Worm (Caenorhabditis elegans) whole organism, young adult: Measurements from ENCODE around the gene trd-1.

ENCODE experiments used
- B0035.1 ChIP-seq: sonication (generic microtip); optimal IDR thresholded peaks from 2 replicates; lab custom pipeline; 2016; ENCODE audit warnings: missing genetic modification characterization, mild to moderate bottlenecking, missing compliant biosample characterization, missing genotype, missing genetic modification reagents
- B0336.3 ChIP-seq: fragments of 200-800 bp; sonication (Bioruptor generic); IDR thresholded peaks from 2 replicates; pipeline ENCODE4 v1.3.6; 2022; ENCODE audit warnings: missing genetic modification characterization, missing compliant biosample characterization
- C06A6.2 ChIP-seq: fragments of 200-800 bp; sonication (Bioruptor generic); conservative IDR thresholded peaks from 2 replicates; pipeline ENCODE4 v1.3.6; 2022; ENCODE audit warnings: missing genetic modification characterization, missing compliant biosample characterization
- F33H1.4 ChIP-seq: fragments of 200-800 bp; sonication (Bioruptor generic); IDR thresholded peaks from 2 replicates; pipeline ENCODE4 v1.3.6; 2022; ENCODE audit warnings: missing genetic modification reagents, missing genetic modification characterization, missing compliant biosample characterization
- F39B2.1 ChIP-seq: fragments of 200-800 bp; sonication (Bioruptor generic); IDR thresholded peaks from 2 replicates; pipeline ENCODE4 v1.3.6; 2022; ENCODE audit warnings: missing genetic modification reagents, missing genetic modification characterization, missing compliant biosample characterization
- F49E8.2 ChIP-seq: sonication (generic microtip); optimal IDR thresholded peaks from 3 replicates; lab custom pipeline; 2017; ENCODE audit warnings: missing genetic modification characterization, mild to moderate bottlenecking, missing compliant biosample characterization, antibody characterized with exemption, moderate library complexity; ENCODE audit not compliant: insufficient read depth
- F55B11.4 ChIP-seq: sonication (generic microtip); optimal IDR thresholded peaks from 2 replicates; lab custom pipeline; 2016; ENCODE audit warnings: missing compliant biosample characterization, missing genetic modification characterization, borderline replicate concordance; ENCODE audit not compliant: insufficient read depth
- F57A8.1 ChIP-seq: fragments of 200-800 bp; sonication (Bioruptor generic); optimal IDR thresholded peaks from 2 replicates; lab custom pipeline; 2018; ENCODE audit warnings: mild to moderate bottlenecking, missing genetic modification characterization, moderate library complexity, missing compliant biosample characterization
- F57C9.4 ChIP-seq: sonication (generic microtip); optimal IDR thresholded peaks from 2 replicates; lab custom pipeline; 2017; ENCODE audit warnings: mild to moderate bottlenecking, missing genetic modification characterization, missing compliant biosample characterization
- K11D2.4 ChIP-seq: fragments of 200-800 bp; sonication (Bioruptor generic); IDR thresholded peaks from 2 replicates; pipeline ENCODE4 v1.3.6; 2022; ENCODE audit warnings: missing genetic modification reagents, missing genetic modification characterization, missing compliant biosample characterization
- K12H6.12 ChIP-seq: fragments of 200-800 bp; sonication (Bioruptor generic); optimal IDR thresholded peaks from 2 replicates; lab custom pipeline; 2018; ENCODE audit warnings: mild to moderate bottlenecking, missing genetic modification characterization, missing compliant biosample characterization
- Y53F4B.3 ChIP-seq: fragments of 200-800 bp; sonication (Bioruptor generic); IDR thresholded peaks from 2 replicates; pipeline ENCODE4 v1.3.6; 2022; ENCODE audit warnings: missing genetic modification reagents, missing genetic modification characterization, missing compliant biosample characterization
- ZK185.1 ChIP-seq: sonication (generic microtip); optimal IDR thresholded peaks from 2 replicates; lab custom pipeline; 2016; ENCODE audit warnings: mild to moderate bottlenecking, missing genetic modification characterization, missing compliant biosample characterization; ENCODE audit not compliant: poor library complexity, severe bottlenecking
- attf-6 ChIP-seq: fragments of 200-800 bp; sonication (Bioruptor generic); IDR thresholded peaks from 2 replicates; pipeline ENCODE4 v1.3.6; 2022; ENCODE audit warnings: missing genetic modification reagents, missing genetic modification characterization, missing compliant biosample characterization
- cebp-2 ChIP-seq: fragments of 200-800 bp; sonication (Bioruptor generic); IDR thresholded peaks from 2 replicates; pipeline ENCODE4 v1.3.6; 2022; ENCODE audit warnings: missing genetic modification characterization, missing compliant biosample characterization
- ceh-91 ChIP-seq: fragments of 200-800 bp; sonication (Bioruptor generic); IDR thresholded peaks from 2 replicates; pipeline ENCODE4 v1.3.6; 2022; ENCODE audit warnings: missing genetic modification reagents, missing genetic modification characterization, missing compliant biosample characterization
- dox-1 ChIP-seq: fragments of 200-800 bp; sonication (Bioruptor generic); IDR thresholded peaks from 2 replicates; pipeline ENCODE4 v1.3.6; 2022; ENCODE audit warnings: missing genetic modification reagents, missing genetic modification characterization, missing compliant biosample characterization
- egrh-3 ChIP-seq: fragments of 200-800 bp; sonication (Bioruptor generic); IDR thresholded peaks from 2 replicates; pipeline ENCODE4 v1.3.6; 2022; ENCODE audit warnings: missing genetic modification reagents, missing genetic modification characterization, missing compliant biosample characterization
- ekl-4 ChIP-seq: fragments of 200-800 bp; sonication (Bioruptor generic); IDR thresholded peaks from 2 replicates; pipeline ENCODE4 v1.3.6; 2022; ENCODE audit warnings: missing genetic modification reagents, missing genetic modification characterization, missing compliant biosample characterization
- gei-17 ChIP-seq: fragments of 200-800 bp; sonication (Bioruptor generic); optimal IDR thresholded peaks from 2 replicates; lab custom pipeline; 2018; ENCODE audit warnings: mild to moderate bottlenecking, missing genetic modification characterization, missing compliant biosample characterization
- let-607 ChIP-seq, 2 experiments: fragments of 200-800 bp in 1 of 2; sonication (Bioruptor generic) in 1 of 2; sonication (generic microtip) in 1 of 2; optimal IDR thresholded peaks; 2 replicates each; lab custom pipeline; 2016 to 2018; ENCODE audit warnings: mild to moderate bottlenecking in 2 of 2, missing compliant biosample characterization in 2 of 2, missing genetic modification characterization in 2 of 2, moderate library complexity in 2 of 2, missing genotype in 1 of 2
- lin-35 ChIP-seq, 3 experiments: fragments of 150-350 bp in 2 of 3; sonication (generic microtip) in 1 of 3; optimal IDR thresholded peaks; 2 replicates each; lab custom pipeline; 2014 to 2018; ENCODE audit warnings: missing biosample characterization in 3 of 3, missing genetic modification characterization in 3 of 3, missing genetic modification reagents in 3 of 3
- lsl-1 ChIP-seq: fragments of 200-800 bp; sonication (Bioruptor generic); optimal IDR thresholded peaks from 2 replicates; lab custom pipeline; 2018; ENCODE audit warnings: mild to moderate bottlenecking, missing genetic modification characterization, moderate library complexity, missing compliant biosample characterization
- madf-10 ChIP-seq: sonication (generic microtip); optimal IDR thresholded peaks from 2 replicates; lab custom pipeline; 2016; ENCODE audit warnings: mild to moderate bottlenecking, missing genetic modification characterization, missing compliant biosample characterization
- madf-3 ChIP-seq: fragments of 200-800 bp; sonication (Bioruptor generic); IDR thresholded peaks from 2 replicates; pipeline ENCODE4 v1.3.6; 2022; ENCODE audit warnings: missing genetic modification reagents, missing genetic modification characterization, missing compliant biosample characterization
- madf-6 ChIP-seq: fragments of 200-800 bp; sonication (Bioruptor generic); IDR thresholded peaks from 2 replicates; pipeline ENCODE4 v1.3.6; 2022; ENCODE audit warnings: missing genetic modification reagents, missing genetic modification characterization, missing compliant biosample characterization
- mel-28 ChIP-seq: sonication (generic microtip); optimal IDR thresholded peaks from 2 replicates; lab custom pipeline; 2016; ENCODE audit warnings: borderline replicate concordance, mild to moderate bottlenecking, missing genetic modification characterization, missing compliant biosample characterization
- mxl-1 ChIP-seq: sonication (generic microtip); optimal IDR thresholded peaks from 2 replicates; lab custom pipeline; 2016; ENCODE audit warnings: missing genetic modification characterization, missing compliant biosample characterization
- nfya-1 ChIP-seq: sonication (generic microtip); optimal IDR thresholded peaks from 2 replicates; lab custom pipeline; 2017; ENCODE audit warnings: antibody characterized with exemption, missing compliant biosample characterization, missing genetic modification characterization, borderline replicate concordance; ENCODE audit not compliant: insufficient read depth
- nhr-27 ChIP-seq: fragments of 200-800 bp; sonication (Bioruptor generic); optimal IDR thresholded peaks from 2 replicates; lab custom pipeline; 2018; ENCODE audit warnings: mild to moderate bottlenecking, missing genetic modification characterization, moderate library complexity, missing compliant biosample characterization
- rpc-1 ChIP-seq, 2 experiments: fragments of 150-350 bp in 1 of 2; sonication (generic microtip) in 1 of 2; optimal IDR thresholded peaks; 2 replicates each; lab custom pipeline; 2014 to 2018; ENCODE audit warnings: missing biosample characterization in 1 of 2, missing genetic modification characterization in 1 of 2, missing genetic modification reagents in 1 of 2, missing genotype in 1 of 2
- snpc-3.4 ChIP-seq: sonication (generic microtip); optimal IDR thresholded peaks from 2 replicates; lab custom pipeline; 2017; ENCODE audit warnings: missing genetic modification characterization, mild to moderate bottlenecking, missing compliant biosample characterization, antibody characterized with exemption, moderate library complexity, missing genotype, missing genetic modification reagents
- snpc-4 ChIP-seq, 5 experiments: fragments of 150-350 bp in 1 of 5; sonication (generic microtip) in 4 of 5; optimal IDR thresholded peaks; 2 replicates each; lab custom pipeline; 2014 to 2018; ENCODE audit warnings: missing genetic modification characterization in 5 of 5, missing biosample characterization in 3 of 5, antibody characterized with exemption in 2 of 5, mild to moderate bottlenecking in 2 of 5, missing compliant biosample characterization in 2 of 5, missing genotype in 2 of 5, moderate library complexity in 2 of 5, missing genetic modification reagents in 1 of 5
- unc-62 ChIP-seq: fragments of 150-350 bp; optimal IDR thresholded peaks from 2 replicates; lab custom pipeline; 2014; ENCODE audit warnings: missing biosample characterization, missing genetic modification reagents, missing genetic modification characterization
- zfh-2 ChIP-seq: fragments of 200-800 bp; sonication (Bioruptor generic); conservative IDR thresholded peaks from 2 replicates; pipeline ENCODE4 v1.3.6; 2022; ENCODE audit warnings: missing genetic modification reagents, missing genetic modification characterization, missing compliant biosample characterization
- zim-3 ChIP-seq: sonication (generic microtip); optimal IDR thresholded peaks from 2 replicates; lab custom pipeline; 2017; ENCODE audit warnings: mild to moderate bottlenecking, missing genetic modification characterization, moderate library complexity, missing compliant biosample characterization
- ztf-22 ChIP-seq: fragments of 200-800 bp; sonication (Bioruptor generic); optimal IDR thresholded peaks from 2 replicates; lab custom pipeline; 2018; ENCODE audit warnings: mild to moderate bottlenecking, missing genetic modification characterization, moderate library complexity, missing compliant biosample characterization
- ztf-3 ChIP-seq: fragments of 200-800 bp; sonication (Bioruptor generic); optimal IDR thresholded peaks from 2 replicates; lab custom pipeline; 2018; ENCODE audit warnings: mild to moderate bottlenecking, missing genetic modification characterization, missing compliant biosample characterization

trd-1 gene

ce11 chrIII:7338693-7339092 lies 47.3 kb upstream of the trd-1 start, which contains the start of gene kap-1 (continued):
- TF ChIP-seq mel-28 (tag; lab: Kevin White, UChicago): no peak
- TF ChIP-seq ztf-3 (GFP tag; lab: Kevin White, UChicago): peak; percentile 5
- peak; percentile 2; the same call in 1 of the 2 replicates for TF ChIP-seq cebp-2 (GFP tag; lab: Robert Waterston, UW)
- TF ChIP-seq F49E8.2: peak; percentile 22
- 0 out of 2 replicates have a peak, but pooled peaks have one; percentile 25 for TF ChIP-seq dox-1 (GFP tag; lab: Robert Waterston, UW)
- TF ChIP-seq ZK185.1 (tag; lab: Kevin White, UChicago): no peak
- peak; percentile 3; the same call in 1 of the 2 replicates for TF ChIP-seq madf-6
- no peak for TF ChIP-seq madf-3 (GFP tag; lab: Robert Waterston, UW)
- peak in 1 of 2 experiments; percentile 4 for TF ChIP-seq let-607 (tag; optimal IDR thresholded peaks at IDR 0.05; lab: Kevin White, UChicago)
- TF ChIP-seq nhr-27 (tag; lab: Kevin White, UChicago): no peak
- peak; percentile 25 for TF ChIP-seq ztf-22 (GFP tag; lab: Kevin White, UChicago)
- TF ChIP-seq B0035.1 (tag; lab: Kevin White, UChicago): peak; percentile 61
- TF ChIP-seq K12H6.12 (tag; lab: Kevin White, UChicago): no peak
- TF ChIP-seq madf-10: no peak
- no peak for TF ChIP-seq ceh-91 (GFP tag; lab: Robert Waterston, UW)
- no peak for TF ChIP-seq attf-6 (GFP tag; lab: Robert Waterston, UW)
- no peak for TF ChIP-seq C06A6.2 (GFP tag; lab: Robert Waterston, UW)
- 0 out of 2 replicates have a peak, but pooled peaks have one; percentile 9 for TF ChIP-seq K11D2.4 (GFP tag; lab: Robert Waterston, UW)
- TF ChIP-seq rpc-1 (optimal IDR thresholded peaks at IDR 0.05; lab: Kevin White, UChicago): no peak
- no peak for TF ChIP-seq rpc-1 (tag; optimal IDR thresholded peaks at IDR 0.05; lab: Kevin White, UChicago)
- peak; percentile 51; the same call in 1 of the 2 replicates for TF ChIP-seq ekl-4 (GFP tag; lab: Robert Waterston, UW)
- no peak for TF ChIP-seq zim-3 (tag; lab: Kevin White, UChicago)
- TF ChIP-seq gei-17 (GFP tag; lab: Kevin White, UChicago): peak; percentile 26
- TF ChIP-seq B0336.3 (GFP tag; lab: Robert Waterston, UW): peak; percentile 86
- no peak for TF ChIP-seq nfya-1 (tag; lab: Kevin White, UChicago)
- TF ChIP-seq F57A8.1 (GFP tag; lab: Kevin White, UChicago): no peak
- TF ChIP-seq, all 124 proteins: peak for 46

DNA sequence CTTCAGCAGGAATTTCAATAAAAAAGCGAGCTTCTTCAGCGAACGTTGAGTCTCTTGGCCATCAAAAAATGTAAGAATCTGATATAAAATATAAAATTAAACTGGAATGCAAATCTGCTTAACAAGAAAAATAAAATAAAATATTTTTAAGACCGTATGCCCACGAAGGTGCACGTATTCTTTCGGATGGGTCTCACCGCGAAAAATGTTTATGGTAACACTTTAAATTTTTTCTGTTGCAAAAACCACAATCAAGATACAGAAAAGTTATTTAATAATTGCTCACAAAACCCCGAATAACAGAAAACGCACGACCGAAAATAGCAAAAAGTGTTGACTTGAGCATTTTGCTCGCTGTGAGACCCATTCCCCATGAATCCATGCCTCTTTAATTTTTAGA lies 46.9 kb upstream of the trd-1 start:
- peak; percentile 59; the same call in 1 of the 2 replicates for TF ChIP-seq F33H1.4
- TF ChIP-seq K12H6.12 (tag; lab: Kevin White, UChicago): no peak
- peak; percentile 50 for TF ChIP-seq lsl-1

DNA sequence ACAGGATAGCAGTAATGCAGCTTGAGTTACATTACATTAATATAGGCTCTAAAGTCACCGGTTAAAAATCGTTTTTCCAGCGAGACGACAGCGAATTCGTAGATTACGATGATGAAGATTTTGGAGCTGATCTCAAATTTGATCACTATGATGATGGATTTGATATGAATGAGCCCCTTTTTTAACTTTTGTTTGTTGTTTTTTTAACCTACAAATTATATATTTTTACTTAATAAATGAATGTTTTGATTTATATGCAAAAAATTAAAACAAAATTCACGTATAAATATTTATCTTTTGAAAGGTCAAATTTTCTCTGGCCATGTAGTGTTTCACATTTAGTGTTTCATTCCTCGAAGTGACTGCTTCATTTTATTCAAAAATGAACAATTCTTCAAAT lies 42.6 kb upstream of the trd-1 start, which contains the start of gene F08F8.6:
TSS of gene F08F8.6 (plus strand) at position 301 of the 400 bp plus-strand sequence.
- TF ChIP-seq ZK185.1 (tag; lab: Kevin White, UChicago) (no peak), F55B11.4 (tag; lab: Kevin White, UChicago) (no peak)

DNA sequence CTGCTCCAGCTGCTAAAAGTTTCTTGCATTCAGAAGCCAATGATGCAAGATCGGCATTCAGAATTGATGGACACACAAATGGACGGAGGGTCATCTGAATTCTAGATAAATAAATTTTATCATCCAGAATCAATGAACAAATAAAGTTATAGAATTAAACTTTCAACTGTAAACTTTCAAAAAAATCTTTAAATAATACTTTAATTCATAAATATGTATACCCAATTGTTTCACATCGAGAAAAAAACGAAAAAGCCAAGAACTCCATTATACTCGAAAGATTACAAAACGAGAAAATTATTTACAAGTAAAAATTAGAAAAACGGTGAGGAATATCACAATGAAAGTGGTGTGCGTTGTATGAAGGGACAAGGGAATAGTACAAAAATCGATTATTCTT lies 39.0 kb upstream of the trd-1 start, which contains the start of gene F08F8.7:
TSS of gene F08F8.7 (minus strand) at position 101 of the 400 bp plus-strand sequence.
- no peak for TF ChIP-seq mxl-1 (tag; lab: Kevin White, UChicago)
- TF ChIP-seq nfya-1 (tag; lab: Kevin White, UChicago): no peak

ce11 chrIII:7349075-7349474 lies 37.0 kb upstream of the trd-1 start, which contains the start of gene gos-28:
gos-28 (minus strand) TSS chrIII:7349175.
- no peak for TF ChIP-seq F39B2.1 (GFP tag; lab: Robert Waterston, UW)
- TF ChIP-seq ztf-22 (GFP tag; lab: Kevin White, UChicago): no peak
- no peak for TF ChIP-seq ztf-3 (GFP tag; lab: Kevin White, UChicago)
- no peak for TF ChIP-seq snpc-4 (GFP tag; optimal IDR thresholded peaks at IDR 0.05; lab: Kevin White, UChicago)
- TF ChIP-seq snpc-4 (tag; optimal IDR thresholded peaks at IDR 0.05; lab: Kevin White, UChicago): no peak
- no peak for TF ChIP-seq F57C9.4
- no peak for TF ChIP-seq F55B11.4 (tag; lab: Kevin White, UChicago)
- TF ChIP-seq Y53F4B.3 (GFP tag; lab: Robert Waterston, UW): no peak
- TF ChIP-seq unc-62 (GFP tag; lab: Kevin White, UChicago): no peak
- TF ChIP-seq egrh-3 (GFP tag; lab: Robert Waterston, UW): no peak
- no peak for TF ChIP-seq zfh-2
- TF ChIP-seq snpc-3.4: no peak
- no peak for TF ChIP-seq lin-35 (GFP tag; optimal IDR thresholded peaks at IDR 0.05; lab: Kevin White, UChicago)
- no peak for TF ChIP-seq mel-28 (tag; lab: Kevin White, UChicago)
